Fruit fly (Drosophila melanogaster): ENCODE data around the gene CG3407.

The CG3407 gene

DNA sequence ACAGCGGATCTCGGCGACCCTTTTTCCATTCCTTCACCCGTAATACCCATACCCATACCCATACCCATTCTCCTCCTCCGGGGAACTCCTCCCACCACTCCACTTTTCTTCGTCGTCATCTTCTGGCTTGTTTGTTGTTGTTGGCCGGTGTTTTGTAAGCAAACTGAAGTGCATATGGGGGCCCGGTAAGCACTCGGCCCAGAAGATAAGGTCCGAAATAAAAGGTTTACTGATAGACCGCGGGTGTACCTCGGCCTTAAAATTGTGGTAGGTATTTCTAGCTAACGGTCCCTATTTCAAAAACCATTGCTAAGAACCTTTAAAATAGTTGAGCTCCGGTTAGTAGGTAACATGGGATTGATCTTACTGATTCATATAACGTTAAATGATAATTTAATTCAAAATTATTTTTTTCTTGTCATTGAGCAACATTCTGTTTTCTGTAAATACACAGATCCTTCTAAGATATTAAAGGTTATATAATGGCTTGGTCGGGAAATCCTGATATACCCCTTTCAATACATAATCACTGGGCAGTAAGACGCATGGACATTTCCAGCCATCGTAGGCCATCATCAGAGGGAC is 37.4 kb downstream of the CG3407 start (continued):
- TF ChIP-seq CG31441 (GFP tag; IDR thresholded peaks at IDR 0.05) (no peak), CG2678 (tag; optimal IDR thresholded peaks at IDR 0.05) (peak; percentile 56), Fer3 (tag; optimal IDR thresholded peaks at IDR 0.05) (no peak), pzg (GFP tag; optimal IDR thresholded peaks at IDR 0.05) (no peak), CG7357 (GFP tag; IDR thresholded peaks at IDR 0.05) (no peak; the same call in 2 of the 3 replicates), CG8290 (GFP tag; optimal IDR thresholded peaks at IDR 0.05) (no peak), CG8290 (tag; optimal IDR thresholded peaks at IDR 0.05) (no peak), Vsx1 (GFP tag; optimal IDR thresholded peaks at IDR 0.05) (no peak), CG16813 (GFP tag; IDR thresholded peaks at IDR 0.05; ENCODE audit: partially characterized antibody) (no peak), wek (GFP tag; optimal IDR thresholded peaks at IDR 0.05) (no peak), CG7745 (tag; optimal IDR thresholded peaks at IDR 0.05) (no peak), CG14710 (tag; optimal IDR thresholded peaks at IDR 0.05) (peak; percentile 51), CG3407 (GFP tag; optimal IDR thresholded peaks at IDR 0.05) (peak; percentile 22), phol (tag; optimal IDR thresholded peaks at IDR 0.05) (peak; percentile 69), br (optimal IDR thresholded peaks at IDR 0.05) (no peak), CG3163 (GFP tag; optimal IDR thresholded peaks at IDR 0.05) (no peak), CG1233 (GFP tag; optimal IDR thresholded peaks at IDR 0.05) (no peak), esg (GFP tag; conservative IDR thresholded peaks at IDR 0.05) (no peak), toy (GFP tag; IDR thresholded peaks at IDR 0.05) (no peak), CkIIα-i1 (GFP tag; IDR thresholded peaks at IDR 0.05) (no peak), CG7839 (tag; optimal IDR thresholded peaks at IDR 0.05) (peak; percentile 43), CG43689 (GFP tag; IDR thresholded peaks at IDR 0.05) (no peak), sc (optimal IDR thresholded peaks at IDR 0.05) (no peak), sc (GFP tag; optimal IDR thresholded peaks at IDR 0.05) (peak; percentile 40), CG2116 (GFP tag; optimal IDR thresholded peaks at IDR 0.05) (no peak), ato (GFP tag; IDR thresholded peaks at IDR 0.05; ENCODE audit: partially characterized antibody) (no peak), ssp (GFP tag; IDR thresholded peaks at IDR 0.05) (0 out of 2 replicates have a peak, but pooled peaks have one; percentile 7), CG18476 (GFP tag; optimal IDR thresholded peaks at IDR 0.05) (peak; percentile 25), CG11695 (GFP tag; IDR thresholded peaks at IDR 0.05) (0 out of 3 replicates have a peak, but pooled peaks have one; percentile 13), pita (GFP tag; optimal IDR thresholded peaks at IDR 0.05) (no peak), Sox102F (GFP tag; optimal IDR thresholded peaks at IDR 0.05) (peak; percentile 51), H15 (GFP tag; IDR thresholded peaks at IDR 0.05) (0 out of 3 replicates have a peak, but pooled peaks have one; percentile 38), CG10431 (GFP tag; optimal IDR thresholded peaks at IDR 0.05) (no peak), CG3995 (GFP tag; optimal IDR thresholded peaks at IDR 0.05) (no peak), nom (GFP tag; optimal IDR thresholded peaks at IDR 0.05) (no peak), Eip74EF (GFP tag; optimal IDR thresholded peaks at IDR 0.05) (no peak), CG30431 (GFP tag; optimal IDR thresholded peaks at IDR 0.05) (peak; percentile 61), CG10321 (GFP tag; IDR thresholded peaks at IDR 0.05) (no peak), Awh (GFP tag; IDR thresholded peaks at IDR 0.05) (no peak), HLH54F (GFP tag; optimal IDR thresholded peaks at IDR 0.05) (peak; percentile 7), chinmo (GFP tag; IDR thresholded peaks at IDR 0.05; ENCODE audit: partially characterized antibody) (no peak), Sry-β (GFP tag; optimal IDR thresholded peaks at IDR 0.05) (no peak), CG10979 (tag; optimal IDR thresholded peaks at IDR 0.05) (peak; percentile 71), Bgb (GFP tag; IDR thresholded peaks at IDR 0.05; ENCODE audit: partially characterized antibody) (no peak), Ptx1 (GFP tag; IDR thresholded peaks at IDR 0.05) (peak; percentile 40), B-H2 (GFP tag; optimal IDR thresholded peaks at IDR 0.05) (no peak), Trl (optimal IDR thresholded peaks at IDR 0.05) (no peak), Trl (GFP tag; optimal IDR thresholded peaks at IDR 0.05) (no peak), CG12769 (tag; optimal IDR thresholded peaks at IDR 0.05) (no peak), CG31365 (tag; optimal IDR thresholded peaks at IDR 0.05) (no peak), slbo (GFP tag; IDR thresholded peaks at IDR 0.05) (0 out of 2 replicates have a peak, but pooled peaks have one; percentile 30)

All from whole organism, embryonic.